Worm (Caenorhabditis elegans) whole organism, early embryonic: ENCODE measurements around the gene Y11D7A.10.
"Not testable (repeated sequence)": the region's sequence is repeated elsewhere in the genome, so short reads cannot be mapped to it uniquely, and the experiment has no call there.

ENCODE experiments used
- B0310.2 ChIP-seq: sonication (generic microtip); optimal IDR thresholded peaks from 2 replicates; lab custom pipeline; 2016; ENCODE audit warnings: mild to moderate bottlenecking, missing genetic modification characterization, missing compliant biosample characterization
- F13C5.2 ChIP-seq: sonication (generic microtip); optimal IDR thresholded peaks from 2 replicates; lab custom pipeline; 2017; ENCODE audit warnings: mild to moderate bottlenecking, missing genetic modification characterization, inconsistent platforms, missing compliant biosample characterization
- aly-1 ChIP-seq: sonication (generic microtip); optimal IDR thresholded peaks from 2 replicates; lab custom pipeline; 2016; ENCODE audit warnings: missing genetic modification characterization, missing compliant biosample characterization
- ama-1 ChIP-seq: fragments of 150-350 bp; optimal IDR thresholded peaks from 2 replicates; lab custom pipeline; 2014
- ceh-13 ChIP-seq: fragments of 200-800 bp; sonication (Bioruptor generic); optimal IDR thresholded peaks from 2 replicates; lab custom pipeline; 2018; ENCODE audit warnings: mild to moderate bottlenecking, missing genetic modification characterization, missing compliant biosample characterization
- ceh-36 ChIP-seq: sonication (generic microtip); optimal IDR thresholded peaks from 2 replicates; lab custom pipeline; 2016; ENCODE audit warnings: missing genetic modification characterization, inconsistent platforms, missing compliant biosample characterization
- ets-7 ChIP-seq: sonication (generic microtip); optimal IDR thresholded peaks from 2 replicates; lab custom pipeline; 2016; ENCODE audit warnings: missing genotype, missing genetic modification characterization, missing compliant biosample characterization
- flt-1 ChIP-seq: fragments of 200-800 bp; sonication (Bioruptor generic); IDR thresholded peaks from 2 replicates; pipeline ENCODE4 v1.3.6; 2022; ENCODE audit warnings: missing genetic modification characterization, missing compliant biosample characterization
- hmbx-1 ChIP-seq: sonication (generic microtip); optimal IDR thresholded peaks from 2 replicates; lab custom pipeline; 2016; ENCODE audit warnings: mild to moderate bottlenecking, missing genetic modification characterization, missing compliant biosample characterization
- hmg-4 ChIP-seq: fragments of 200-800 bp; sonication (Bioruptor generic); optimal IDR thresholded peaks from 2 replicates; lab custom pipeline; 2018; ENCODE audit warnings: mild to moderate bottlenecking, missing genetic modification characterization, missing compliant biosample characterization
- hnd-1 ChIP-seq: sonication (generic microtip); optimal IDR thresholded peaks from 2 replicates; lab custom pipeline; 2016; ENCODE audit warnings: missing genetic modification characterization, missing compliant biosample characterization
- pes-1 ChIP-seq: fragments of 200-800 bp; sonication (Bioruptor generic); IDR thresholded peaks from 2 replicates; pipeline ENCODE4 v1.3.6; 2022; ENCODE audit warnings: missing genetic modification reagents, missing genetic modification characterization, missing compliant biosample characterization
- scrt-1 ChIP-seq: fragments of 200-800 bp; sonication (Bioruptor generic); IDR thresholded peaks from 2 replicates; pipeline ENCODE4 v1.3.6; 2022; ENCODE audit warnings: missing genetic modification characterization, missing compliant biosample characterization
- sea-1 ChIP-seq: fragments of 200-800 bp; sonication (Bioruptor generic); conservative IDR thresholded peaks from 2 replicates; pipeline ENCODE4 v1.3.6; 2022; ENCODE audit warnings: missing genetic modification characterization, missing compliant biosample characterization
- tbx-11 ChIP-seq: fragments of 200-800 bp; sonication (Bioruptor generic); IDR thresholded peaks from 2 replicates; pipeline ENCODE4 v1.3.6; 2022; ENCODE audit warnings: missing genetic modification characterization, missing compliant biosample characterization
- tbx-37 ChIP-seq: fragments of 200-800 bp; sonication (Bioruptor generic); conservative IDR thresholded peaks from 2 replicates; pipeline ENCODE4 v1.3.6; 2022; ENCODE audit warnings: missing genetic modification reagents, missing genetic modification characterization, missing compliant biosample characterization
- tra-4 ChIP-seq: sonication (generic microtip); optimal IDR thresholded peaks from 2 replicates; lab custom pipeline; 2017; ENCODE audit warnings: missing genetic modification characterization, missing compliant biosample characterization

Y11D7A.10 gene

ce11 chrIV:9296285-9296684 lies 36.7 kb upstream of the Y11D7A.10 start, which contains the start of gene F49C12.1:
Gene F49C12.1, minus strand, starts transcription at chrIV:9296354.
- TF ChIP-seq tbx-11 (GFP tag; lab: Robert Waterston, UW) (no peak), ama-1 (lab: Kevin White, UChicago) (no peak), pes-1 (GFP tag; lab: Robert Waterston, UW) (no peak), scrt-1 (GFP tag; lab: Robert Waterston, UW) (no peak), sea-1 (GFP tag; lab: Robert Waterston, UW) (no peak), F13C5.2 (tag; lab: Kevin White, UChicago) (no peak), tra-4 (tag; lab: Kevin White, UChicago) (no peak), ets-7 (no peak), ceh-36 (tag; lab: Kevin White, UChicago) (no peak), aly-1 (tag; lab: Kevin White, UChicago) (no peak), hnd-1 (tag; lab: Kevin White, UChicago) (no peak), B0310.2 (tag; lab: Kevin White, UChicago) (no peak), ceh-13 (GFP tag; lab: Kevin White, UChicago) (no peak), hmbx-1 (tag; lab: Kevin White, UChicago) (no peak), tbx-37 (GFP tag; lab: Robert Waterston, UW) (no peak), hmg-4 (GFP tag; lab: Kevin White, UChicago) (no peak), flt-1 (GFP tag; lab: Robert Waterston, UW) (no peak)

ce11 chrIV:9293825-9294224 lies 34.3 kb upstream of the Y11D7A.10 start, which contains the start of gene nhr-264:
Gene nhr-264, minus strand, starts transcription at chrIV:9293925.
- not testable (repeated sequence) for TF ChIP-seq sea-1 (GFP tag; lab: Robert Waterston, UW); ceh-13 (GFP tag; lab: Kevin White, UChicago); flt-1 (GFP tag; lab: Robert Waterston, UW)

ce11 chrIV:9289635-9290034 lies 30.1 kb upstream of the Y11D7A.10 start:
- TF ChIP-seq F13C5.2 (tag; lab: Kevin White, UChicago) (no peak), aly-1 (tag; lab: Kevin White, UChicago) (no peak), ama-1 (lab: Kevin White, UChicago) (no peak), hmg-4 (GFP tag; lab: Kevin White, UChicago) (no peak), B0310.2 (tag; lab: Kevin White, UChicago) (no peak), sea-1 (GFP tag; lab: Robert Waterston, UW) (no peak), ceh-13 (GFP tag; lab: Kevin White, UChicago) (no peak), ceh-36 (tag; lab: Kevin White, UChicago) (no peak), tbx-11 (GFP tag; lab: Robert Waterston, UW) (no peak), flt-1 (GFP tag; lab: Robert Waterston, UW) (no peak), tra-4 (tag; lab: Kevin White, UChicago) (no peak), scrt-1 (GFP tag; lab: Robert Waterston, UW) (no peak), pes-1 (GFP tag; lab: Robert Waterston, UW) (no peak), hmbx-1 (tag; lab: Kevin White, UChicago) (no peak), tbx-37 (GFP tag; lab: Robert Waterston, UW) (no peak), hnd-1 (tag; lab: Kevin White, UChicago) (no peak)

ce11 chrIV:9286305-9286704 lies 26.7 kb upstream of the Y11D7A.10 start, which contains the start of gene nhr-267:
Gene nhr-267, minus strand, starts transcription at chrIV:9286405.
- TF ChIP-seq hmg-4 (GFP tag; lab: Kevin White, UChicago); pes-1 (GFP tag; lab: Robert Waterston, UW); sea-1 (GFP tag; lab: Robert Waterston, UW): not testable (repeated sequence)

- no peak for TF ChIP-seq tbx-37 (GFP tag; lab: Robert Waterston, UW)
- no peak for TF ChIP-seq hmg-4 (GFP tag; lab: Kevin White, UChicago)
- no peak for TF ChIP-seq F13C5.2 (tag; lab: Kevin White, UChicago)
- no peak for TF ChIP-seq tra-4 (tag; lab: Kevin White, UChicago)
- no peak for TF ChIP-seq ceh-13 (GFP tag; lab: Kevin White, UChicago)
- no peak for TF ChIP-seq ceh-36 (tag; lab: Kevin White, UChicago)
- no peak for TF ChIP-seq aly-1 (tag; lab: Kevin White, UChicago)
- TF ChIP-seq ama-1 (lab: Kevin White, UChicago), result no peak
- no peak for TF ChIP-seq flt-1 (GFP tag; lab: Robert Waterston, UW)
- TF ChIP-seq ets-7, result no peak
- TF ChIP-seq hmbx-1 (tag; lab: Kevin White, UChicago), result no peak
- TF ChIP-seq pes-1 (GFP tag; lab: Robert Waterston, UW), result no peak
- no peak for TF ChIP-seq tbx-11 (GFP tag; lab: Robert Waterston, UW)
- TF ChIP-seq hnd-1 (tag; lab: Kevin White, UChicago), result no peak
- no peak for TF ChIP-seq B0310.2 (tag; lab: Kevin White, UChicago)
- TF ChIP-seq sea-1 (GFP tag; lab: Robert Waterston, UW), result no peak
- no peak for TF ChIP-seq scrt-1 (GFP tag; lab: Robert Waterston, UW)
Observed at ce11 chrIV:9274008-9274529, 14.5 kb upstream of the Y11D7A.10 start, which contains the start of gene nmy-3. Gene nmy-3, plus strand, starts transcription at chrIV:9274479.

- no peak for TF ChIP-seq F13C5.2 (tag; lab: Kevin White, UChicago)
- TF ChIP-seq tbx-37 (GFP tag; lab: Robert Waterston, UW), result no peak
- TF ChIP-seq ama-1 (lab: Kevin White, UChicago), result no peak
- TF ChIP-seq hmg-4 (GFP tag; lab: Kevin White, UChicago), result no peak
- TF ChIP-seq B0310.2 (tag; lab: Kevin White, UChicago), result no peak
- TF ChIP-seq hmbx-1 (tag; lab: Kevin White, UChicago), result no peak
- no peak for TF ChIP-seq ceh-13 (GFP tag; lab: Kevin White, UChicago)
- no peak for TF ChIP-seq aly-1 (tag; lab: Kevin White, UChicago)
- TF ChIP-seq scrt-1 (GFP tag; lab: Robert Waterston, UW), result no peak
- no peak for TF ChIP-seq ceh-36 (tag; lab: Kevin White, UChicago)
- no peak for TF ChIP-seq ets-7
- no peak for TF ChIP-seq pes-1 (GFP tag; lab: Robert Waterston, UW)
Observed at ce11 chrIV:9269796-9270195, 10.2 kb upstream of the Y11D7A.10 start, which contains the start of gene flh-3. Gene flh-3, plus strand, starts transcription at chrIV:9270096.
